Worm (Caenorhabditis elegans) whole organism, L3 larva: ENCODE measurements around the gene rpa-1.

Experiments used
- ama-1 ChIP-seq: fragments of 150-350 bp; optimal IDR thresholded peaks from 2 replicates; lab custom pipeline; 2018
- nhr-76 ChIP-seq: fragments of 150-350 bp; sonication (generic microtip); optimal IDR thresholded peaks from 5 replicates; lab custom pipeline; 2014; ENCODE audit warnings: missing biosample characterization, missing genetic modification characterization

- no peak for TF ChIP-seq nhr-76
- no peak for TF ChIP-seq ama-1 (lab: Kevin White, UChicago)
These were observed 5.0 kb downstream of the rpa-1 start for ce11 chrII:7669409-7669808.
